Worm (Caenorhabditis elegans) whole organism, mixed stage, embryonic: ENCODE results near the gene col-117.

Source experiments
- M03D4.4 ChIP-seq: sonication (generic microtip); optimal IDR thresholded peaks from 2 replicates; lab custom pipeline; 2017; ENCODE audit warnings: mild to moderate bottlenecking, missing genetic modification characterization, missing compliant biosample characterization
- blmp-1 ChIP-seq: fragments of 150-350 bp; optimal IDR thresholded peaks from 2 replicates; lab custom pipeline; 2014; ENCODE audit warnings: missing biosample characterization, missing genetic modification characterization
- ceh-39 ChIP-seq: fragments of 150-350 bp; optimal IDR thresholded peaks from 2 replicates; lab custom pipeline; 2014; ENCODE audit warnings: missing biosample characterization, missing genetic modification characterization
- ceh-43 ChIP-seq: fragments of 200-800 bp; sonication (Bioruptor generic); optimal IDR thresholded peaks from 2 replicates; lab custom pipeline; 2018; ENCODE audit warnings: mild to moderate bottlenecking, missing genetic modification characterization, moderate library complexity, missing compliant biosample characterization
- cnd-1 ChIP-seq: fragments of 200-800 bp; sonication (Bioruptor generic); optimal IDR thresholded peaks from 2 replicates; lab custom pipeline; 2018; ENCODE audit warnings: mild to moderate bottlenecking, missing genetic modification characterization, missing compliant biosample characterization
- drap-1 ChIP-seq: fragments of 200-800 bp; sonication (Bioruptor generic); optimal IDR thresholded peaks from 3 replicates; lab custom pipeline; 2018; ENCODE audit warnings: mild to moderate bottlenecking, missing genetic modification characterization, missing compliant biosample characterization
- elt-1 ChIP-seq: sonication (generic microtip); optimal IDR thresholded peaks from 2 replicates; lab custom pipeline; 2017; ENCODE audit warnings: missing genetic modification characterization, mild to moderate bottlenecking, missing compliant biosample characterization, antibody characterized with exemption, moderate library complexity, borderline replicate concordance; ENCODE audit not compliant: insufficient read depth
- elt-3 ChIP-seq: fragments of 150-350 bp; optimal IDR thresholded peaks from 2 replicates; lab custom pipeline; 2014; ENCODE audit warnings: missing biosample characterization, missing genetic modification characterization
- flh-1 ChIP-seq: fragments of 200-800 bp; sonication (Bioruptor generic); optimal IDR thresholded peaks from 2 replicates; lab custom pipeline; 2018; ENCODE audit warnings: mild to moderate bottlenecking, missing genetic modification characterization, moderate library complexity, missing compliant biosample characterization
- ham-2 ChIP-seq: fragments of 200-800 bp; sonication (Bioruptor generic); optimal IDR thresholded peaks from 2 replicates; lab custom pipeline; 2018; ENCODE audit warnings: mild to moderate bottlenecking, missing genetic modification characterization, missing compliant biosample characterization
- hlh-1 ChIP-seq: fragments of 150-350 bp; optimal IDR thresholded peaks from 2 replicates; lab custom pipeline; 2014; ENCODE audit warnings: missing biosample characterization, missing genetic modification reagents, missing genetic modification characterization
- lin-13 ChIP-seq: fragments of 150-350 bp; optimal IDR thresholded peaks from 2 replicates; lab custom pipeline; 2014; ENCODE audit warnings: missing biosample characterization, missing genetic modification characterization
- lin-32 ChIP-seq: fragments of 200-800 bp; sonication (Bioruptor generic); optimal IDR thresholded peaks from 2 replicates; lab custom pipeline; 2018; ENCODE audit warnings: mild to moderate bottlenecking, missing genetic modification characterization, missing compliant biosample characterization
- mab-5 ChIP-seq: fragments of 150-350 bp; optimal IDR thresholded peaks from 2 replicates; lab custom pipeline; 2014; ENCODE audit warnings: missing biosample characterization, missing genetic modification characterization
- mls-2 ChIP-seq: sonication (generic microtip); optimal IDR thresholded peaks from 2 replicates; lab custom pipeline; 2016; ENCODE audit warnings: mild to moderate bottlenecking, missing genetic modification characterization, moderate library complexity, missing compliant biosample characterization
- nhr-12 ChIP-seq: fragments of 150-350 bp; optimal IDR thresholded peaks from 2 replicates; lab custom pipeline; 2014; ENCODE audit warnings: missing biosample characterization, missing genetic modification characterization
- nhr-2 ChIP-seq: fragments of 150-350 bp; optimal IDR thresholded peaks from 2 replicates; lab custom pipeline; 2014; ENCODE audit warnings: missing biosample characterization, missing genetic modification characterization
- nhr-76 ChIP-seq: sonication (generic microtip); optimal IDR thresholded peaks from 2 replicates; lab custom pipeline; 2017; ENCODE audit warnings: missing biosample characterization, missing genetic modification characterization
- pha-4 ChIP-seq: fragments of 150-350 bp; optimal IDR thresholded peaks from 2 replicates; lab custom pipeline; 2018; ENCODE audit warnings: missing biosample characterization, missing genetic modification reagents, missing genetic modification characterization
- sem-2 ChIP-seq: fragments of 200-800 bp; sonication (Bioruptor generic); optimal IDR thresholded peaks from 2 replicates; lab custom pipeline; 2018; ENCODE audit warnings: mild to moderate bottlenecking, missing genetic modification characterization, missing compliant biosample characterization
- snpc-4 ChIP-seq: fragments of 150-350 bp; optimal IDR thresholded peaks from 2 replicates; lab custom pipeline; 2014; ENCODE audit warnings: missing biosample characterization, missing genetic modification characterization
- sptf-1 ChIP-seq: sonication (generic microtip); optimal IDR thresholded peaks from 2 replicates; lab custom pipeline; 2017; ENCODE audit warnings: mild to moderate bottlenecking, missing genetic modification characterization, moderate library complexity, missing compliant biosample characterization
- tbx-8 ChIP-seq: fragments of 200-800 bp; sonication (Bioruptor generic); optimal IDR thresholded peaks from 2 replicates; lab custom pipeline; 2018; ENCODE audit warnings: mild to moderate bottlenecking, missing genetic modification characterization, moderate library complexity, missing compliant biosample characterization
- unc-62 ChIP-seq: fragments of 150-350 bp; optimal IDR thresholded peaks from 2 replicates; lab custom pipeline; 2014; ENCODE audit warnings: missing biosample characterization, missing genetic modification reagents, missing genetic modification characterization
- zip-8 ChIP-seq: fragments of 150-350 bp; optimal IDR thresholded peaks from 2 replicates; lab custom pipeline; 2014; ENCODE audit warnings: missing biosample characterization, missing genetic modification characterization
- ztf-11 ChIP-seq: fragments of 150-350 bp; optimal IDR thresholded peaks from 2 replicates; lab custom pipeline; 2014; ENCODE audit warnings: missing biosample characterization, missing genetic modification characterization

The col-117 gene

DNA sequence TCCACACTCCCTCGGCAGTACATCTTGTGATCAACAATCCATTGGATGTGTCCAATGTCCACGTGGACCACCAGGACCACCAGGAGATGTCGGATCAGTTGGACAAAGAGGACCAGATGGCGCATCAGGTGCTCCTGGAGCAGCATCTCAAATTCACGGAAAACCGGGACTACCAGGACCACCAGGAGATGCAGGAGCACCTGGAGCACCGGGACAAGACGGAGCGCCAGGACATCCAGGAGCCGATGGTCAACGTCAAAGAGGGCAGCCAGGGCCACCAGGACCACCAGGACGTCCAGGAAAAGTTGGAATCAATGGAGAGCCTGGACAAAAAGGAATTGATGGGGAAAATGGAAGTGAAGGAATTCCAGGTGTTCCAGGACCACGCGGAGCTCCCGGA, 25.0 kb upstream of the col-117 start:
- TF ChIP-seq mab-5 (tag; lab: Kevin White, UChicago) (no peak), ham-2 (no peak), M03D4.4 (tag; lab: Kevin White, UChicago) (no peak), nhr-12 (no peak), zip-8 (tag; lab: Kevin White, UChicago) (no peak), nhr-76 (no peak)

DNA sequence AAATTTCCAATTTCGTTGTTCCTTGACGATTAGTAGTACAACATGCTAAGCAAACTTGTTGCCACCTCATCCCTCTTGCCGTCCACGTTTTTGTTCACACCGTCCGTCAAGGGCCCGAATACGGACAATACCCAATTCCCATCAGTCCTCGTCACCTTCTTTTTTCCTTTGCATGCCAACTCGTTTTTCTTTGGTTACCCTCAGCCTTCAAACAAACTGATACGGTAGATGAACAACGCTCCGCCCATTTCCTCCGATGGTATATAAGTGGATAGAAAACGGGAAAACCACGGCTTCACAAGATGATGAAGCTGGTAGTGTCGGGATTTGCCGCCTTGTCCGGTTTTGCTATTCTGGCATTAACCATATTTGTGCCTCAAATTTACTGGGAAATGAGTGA, 23.9 kb upstream of the col-117 start, which contains the start of gene col-118:
Gene col-118, plus strand, starts transcription at position 301 of the 400 bp plus-strand sequence.
- TF ChIP-seq ceh-43 (GFP tag; lab: Kevin White, UChicago) (no peak), ham-2 (no peak), snpc-4 (tag; lab: Kevin White, UChicago) (no peak), unc-62 (GFP tag; lab: Kevin White, UChicago) (no peak), lin-13 (tag; lab: Kevin White, UChicago) (no peak), mls-2 (no peak), drap-1 (GFP tag; lab: Kevin White, UChicago) (no peak)
- TF ChIP-seq, all 35 proteins: peak for 0

DNA sequence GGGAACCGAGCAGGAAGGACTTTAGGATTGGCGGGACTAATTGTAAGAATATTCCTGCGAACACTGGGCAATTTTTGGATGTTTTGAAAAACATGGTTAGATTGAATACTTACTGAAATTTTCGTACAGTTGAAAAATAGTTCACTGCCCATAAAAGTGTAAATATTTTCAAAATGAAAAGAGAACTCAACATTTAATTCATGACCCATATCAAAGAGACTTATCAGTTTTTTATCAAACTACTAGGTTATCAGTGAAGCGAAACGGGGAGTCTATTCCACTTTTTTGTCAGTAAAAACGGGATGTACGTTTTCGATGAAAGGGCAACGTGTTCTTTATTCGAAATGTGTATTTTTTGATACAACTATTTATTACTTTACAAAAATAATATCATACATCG, 21.9 kb upstream of the col-117 start:
- TF ChIP-seq mls-2 (no peak), sptf-1 (no peak), M03D4.4 (tag; lab: Kevin White, UChicago) (no peak), drap-1 (GFP tag; lab: Kevin White, UChicago) (no peak), snpc-4 (tag; lab: Kevin White, UChicago) (no peak), lin-13 (tag; lab: Kevin White, UChicago) (no peak), elt-1 (tag; lab: Kevin White, UChicago) (no peak), nhr-76 (no peak), blmp-1 (tag; lab: Kevin White, UChicago) (no peak), ceh-39 (tag; lab: Kevin White, UChicago) (no peak), ztf-11 (no peak)

DNA sequence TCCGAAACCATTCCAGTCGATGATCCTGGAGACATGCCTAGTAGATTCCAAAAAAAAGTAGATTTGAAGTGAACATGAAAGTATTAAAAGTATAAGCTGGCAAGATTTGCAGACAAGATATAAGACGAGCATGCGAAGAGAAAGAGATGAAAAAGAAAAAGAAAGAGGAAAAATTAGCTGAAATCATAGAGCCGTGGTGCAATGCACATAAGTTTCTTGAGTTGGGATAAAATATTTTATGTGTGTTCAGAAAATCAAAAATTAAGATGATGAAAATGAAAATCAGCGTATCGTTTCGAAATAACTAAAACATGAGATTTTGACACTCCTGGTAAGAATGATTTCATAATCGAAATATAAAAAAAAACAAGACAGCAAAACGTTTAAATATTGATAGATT, 20.5 kb upstream of the col-117 start, which contains the start of gene T11B7.2:
Gene T11B7.2, minus strand, starts transcription at position 101 of the 400 bp plus-strand sequence.
- TF ChIP-seq elt-3 (tag; lab: Kevin White, UChicago) (no peak), sem-2 (GFP tag; lab: Kevin White, UChicago) (no peak), ham-2 (no peak), snpc-4 (tag; lab: Kevin White, UChicago) (no peak), ceh-39 (tag; lab: Kevin White, UChicago) (no peak), elt-1 (tag; lab: Kevin White, UChicago) (no peak), nhr-2 (tag; lab: Kevin White, UChicago) (no peak), tbx-8 (no peak), pha-4 (tag; lab: Kevin White, UChicago) (no peak), hlh-1 (tag; lab: Kevin White, UChicago) (no peak), nhr-76 (no peak), sptf-1 (no peak), ceh-43 (GFP tag; lab: Kevin White, UChicago) (no peak), flh-1 (GFP tag; lab: Kevin White, UChicago) (no peak)

DNA sequence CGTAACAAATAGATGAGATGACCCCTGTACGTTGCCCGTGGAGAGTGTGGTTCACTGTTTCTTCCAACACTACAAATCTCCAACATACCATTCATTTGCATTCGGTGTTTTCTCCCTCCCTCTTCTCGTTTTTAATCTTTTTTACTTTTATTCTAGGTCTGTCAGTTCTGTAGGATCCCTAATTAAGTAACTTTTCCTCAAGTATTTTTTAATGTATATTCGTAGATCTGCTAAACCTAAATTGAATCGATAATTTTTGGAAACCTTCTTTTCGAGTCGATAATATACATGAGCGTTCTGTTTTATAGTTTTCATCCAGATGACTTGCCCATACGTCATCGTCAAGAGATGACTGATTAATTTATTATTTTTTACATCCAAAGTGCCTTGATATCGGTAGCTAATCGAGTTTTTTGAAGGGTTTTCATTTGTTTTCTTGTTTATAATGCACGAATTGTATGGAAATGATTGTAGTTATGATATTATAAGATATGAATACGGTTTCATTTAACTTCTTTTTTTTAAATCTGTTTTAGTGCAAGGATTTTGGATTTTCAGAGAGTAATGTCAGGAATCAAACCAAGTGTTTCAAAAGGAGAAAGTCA, 16.3 kb upstream of the col-117 start, which contains the start of the genes T28C6.11 and T11B7.1:
Gene T28C6.11, minus strand, starts transcription at position 101 of the 605 bp plus-strand sequence.
Gene T11B7.1, plus strand, starts transcription at position 555 of the 605 bp plus-strand sequence.
- TF ChIP-seq cnd-1 = no peak
- no peak for TF ChIP-seq lin-13 (tag; lab: Kevin White, UChicago)

DNA sequence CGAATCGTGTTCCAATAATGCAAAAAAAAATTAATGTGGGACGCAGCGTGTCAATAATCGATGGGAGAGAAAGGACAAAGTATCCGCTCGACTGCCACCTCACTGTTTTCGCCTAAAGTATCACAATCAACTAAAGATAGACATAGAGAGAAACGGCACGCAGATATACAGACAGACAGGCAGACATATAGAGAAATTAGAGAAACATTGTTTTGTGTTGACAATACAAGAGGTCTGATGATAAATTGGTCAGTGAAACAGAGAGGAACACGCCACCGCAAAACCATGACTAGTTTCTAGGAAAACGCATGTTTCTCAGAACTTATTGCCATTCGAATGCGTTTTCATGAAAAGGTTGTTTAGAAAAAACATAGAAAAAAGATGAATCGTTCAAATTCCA, 6.6 kb upstream of the col-117 start, which contains the start of gene T28C6.8:
Gene T28C6.8, minus strand, starts transcription at position 137 of the 400 bp plus-strand sequence.
- TF ChIP-seq elt-1 (tag; lab: Kevin White, UChicago) (no peak), pha-4 (tag; lab: Kevin White, UChicago) (no peak), lin-32 (GFP tag; lab: Kevin White, UChicago) (no peak)

DNA sequence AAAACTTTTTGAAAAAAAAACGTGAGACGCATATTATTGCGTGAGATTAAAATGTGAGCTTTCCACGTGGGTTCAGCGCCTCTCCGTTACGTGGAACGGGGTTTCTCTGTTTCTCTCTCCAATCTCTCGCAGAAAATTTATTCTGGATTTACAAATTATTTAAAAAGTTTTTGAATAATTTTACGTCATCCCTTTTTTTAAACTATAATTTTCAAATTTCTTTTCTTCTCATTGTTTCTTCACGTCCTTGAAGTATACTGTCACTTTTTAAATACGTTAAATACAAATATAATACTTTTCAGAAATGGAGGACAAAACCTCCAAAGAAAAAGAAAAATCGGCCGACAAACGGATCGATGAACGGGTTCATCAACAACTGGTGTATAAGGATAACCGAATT, 3.5 kb upstream of the col-117 start, which contains the start of gene T28C6.7:
Gene T28C6.7, plus strand, starts transcription at position 301 of the 400 bp plus-strand sequence.
- TF ChIP-seq pha-4 (tag; lab: Kevin White, UChicago) (no peak), flh-1 (GFP tag; lab: Kevin White, UChicago) (no peak), nhr-2 (tag; lab: Kevin White, UChicago) (no peak), ceh-39 (tag; lab: Kevin White, UChicago) (no peak)
